Fruit fly (Drosophila melanogaster) whole organism, embryonic: Measurements from ENCODE around the gene Sec15.

Experiments
- Atf-2 ChIP-seq: fragments of 200-800 bp; sonication (Bioruptor generic); optimal IDR thresholded peaks from 2 replicates; lab custom pipeline; 2016; ENCODE audit warnings: missing biosample characterization, missing genetic modification characterization
- CG11456 ChIP-seq: fragments of 200-800 bp; sonication (Bioruptor generic); IDR thresholded peaks from 3 replicates; pipeline ENCODE4 v1.3.6; 2022; ENCODE audit warnings: missing biosample characterization, missing genetic modification characterization
- CG12236 ChIP-seq: fragments of 200-800 bp; sonication (Bioruptor generic); optimal IDR thresholded peaks from 2 replicates; lab custom pipeline; 2016; ENCODE audit warnings: missing biosample characterization, missing genetic modification characterization
- CG13296 ChIP-seq: fragments of 200-800 bp; sonication (Bioruptor generic); optimal IDR thresholded peaks from 3 replicates; lab custom pipeline; 2018; ENCODE audit warnings: missing biosample characterization, mild to moderate bottlenecking, missing genetic modification characterization
- CG15269 ChIP-seq: fragments of 200-800 bp; sonication (Bioruptor generic); optimal IDR thresholded peaks from 2 replicates; lab custom pipeline; 2018; ENCODE audit warnings: missing biosample characterization, mild to moderate bottlenecking, missing genetic modification characterization, moderate library complexity
- CG15601 ChIP-seq: fragments of 200-800 bp; sonication (Bioruptor generic); optimal IDR thresholded peaks from 3 replicates; lab custom pipeline; 2019; ENCODE audit warnings: missing biosample characterization, mild to moderate bottlenecking, missing genetic modification characterization, moderate library complexity
- CG1603 ChIP-seq: fragments of 200-800 bp; sonication (Bioruptor generic); optimal IDR thresholded peaks from 2 replicates; lab custom pipeline; 2019; ENCODE audit warnings: missing biosample characterization, mild to moderate bottlenecking, missing genetic modification characterization, moderate library complexity
- CG17359 ChIP-seq: fragments of 200-800 bp; sonication (Bioruptor generic); optimal IDR thresholded peaks from 3 replicates; lab custom pipeline; 2018; ENCODE audit warnings: missing biosample characterization, mild to moderate bottlenecking, missing genetic modification characterization, moderate library complexity
- CG18619 ChIP-seq: fragments of 200-800 bp; sonication (Bioruptor generic); optimal IDR thresholded peaks from 3 replicates; lab custom pipeline; 2017; ENCODE audit warnings: missing biosample characterization, mild to moderate bottlenecking, missing genetic modification characterization
- CG2199 ChIP-seq: fragments of 200-800 bp; sonication (Bioruptor generic); IDR thresholded peaks from 3 replicates; pipeline ENCODE4 v1.3.6; 2022; ENCODE audit warnings: missing biosample characterization, missing genetic modification characterization
- CG2202 ChIP-seq: fragments of 200-800 bp; sonication (Bioruptor generic); optimal IDR thresholded peaks from 2 replicates; lab custom pipeline; 2018; ENCODE audit warnings: missing biosample characterization, mild to moderate bottlenecking, missing genetic modification characterization
- CG30020 ChIP-seq: fragments of 200-800 bp; optimal IDR thresholded peaks from 2 replicates; lab custom pipeline; 2019; ENCODE audit warnings: missing biosample characterization, mild to moderate bottlenecking, missing genetic modification characterization, moderate library complexity
- CG3065 ChIP-seq: fragments of 200-800 bp; sonication (Bioruptor generic); optimal IDR thresholded peaks from 2 replicates; lab custom pipeline; 2016; ENCODE audit warnings: missing biosample characterization, missing genetic modification characterization
- CG3281 ChIP-seq: fragments of 200-800 bp; sonication (Bioruptor generic); optimal IDR thresholded peaks from 3 replicates; lab custom pipeline; 2017; ENCODE audit warnings: missing biosample characterization, mild to moderate bottlenecking, missing genetic modification characterization
- CG3726 ChIP-seq: fragments of 200-800 bp; sonication (Bioruptor generic); IDR thresholded peaks from 3 replicates; pipeline ENCODE4, ENCODE4 v1.3.6; 2022; ENCODE audit warnings: missing biosample characterization, missing genetic modification characterization
- CG6813 ChIP-seq: fragments of 200-800 bp; sonication (Bioruptor generic); optimal IDR thresholded peaks from 2 replicates; lab custom pipeline; 2017; ENCODE audit warnings: missing biosample characterization, missing genetic modification characterization, mild to moderate bottlenecking, moderate library complexity, missing genetic modification reagents
- CG6854 ChIP-seq: fragments of 200-800 bp; sonication (Bioruptor generic); optimal IDR thresholded peaks from 3 replicates; lab custom pipeline; 2017; ENCODE audit warnings: missing biosample characterization, mild to moderate bottlenecking, missing genetic modification characterization
- CG9727 ChIP-seq: fragments of 200-800 bp; sonication (Bioruptor generic); optimal IDR thresholded peaks from 3 replicates; lab custom pipeline; 2017; ENCODE audit warnings: missing biosample characterization, mild to moderate bottlenecking, missing genetic modification characterization
- CG9817 ChIP-seq: fragments of 200-800 bp; sonication (Bioruptor generic); optimal IDR thresholded peaks from 2 replicates; lab custom pipeline; 2018; ENCODE audit warnings: missing biosample characterization, mild to moderate bottlenecking, missing genetic modification characterization, moderate library complexity
- D19A ChIP-seq: fragments of 200-800 bp; optimal IDR thresholded peaks from 3 replicates; lab custom pipeline; 2019; ENCODE audit warnings: missing biosample characterization, mild to moderate bottlenecking, missing genetic modification characterization, moderate library complexity
- Drgx ChIP-seq: fragments of 200-800 bp; sonication (Bioruptor generic); IDR thresholded peaks from 2 replicates; pipeline ENCODE4 v1.3.6; 2022; ENCODE audit warnings: missing biosample characterization, missing genetic modification characterization
- Ets97D ChIP-seq: fragments of 200-800 bp; sonication (Bioruptor generic); optimal IDR thresholded peaks from 3 replicates; lab custom pipeline; 2016; ENCODE audit warnings: missing biosample characterization, missing genetic modification characterization
- HLHmδ ChIP-seq: fragments of 200-800 bp; sonication (Bioruptor generic); optimal IDR thresholded peaks from 2 replicates; lab custom pipeline; 2018; ENCODE audit warnings: missing biosample characterization, mild to moderate bottlenecking, missing genetic modification characterization, moderate library complexity
- Hsf ChIP-seq: fragments of 200-800 bp; sonication (Bioruptor generic); optimal IDR thresholded peaks from 3 replicates; lab custom pipeline; 2016; ENCODE audit warnings: missing biosample characterization, missing genetic modification characterization
- Jarid2 ChIP-seq: fragments of 200-800 bp; sonication (Bioruptor generic); optimal IDR thresholded peaks from 3 replicates; lab custom pipeline; 2017; ENCODE audit warnings: mild to moderate bottlenecking, missing biosample characterization, missing genetic modification reagents, missing genetic modification characterization
- Mad ChIP-seq: fragments of 200-800 bp; sonication (Bioruptor generic); optimal IDR thresholded peaks from 2 replicates; lab custom pipeline; 2016; ENCODE audit warnings: missing biosample characterization, missing genetic modification characterization
- Myb ChIP-seq: fragments of 200-800 bp; sonication (Bioruptor generic); optimal IDR thresholded peaks from 2 replicates; lab custom pipeline; 2016; ENCODE audit warnings: missing biosample characterization, missing genetic modification characterization
- NC2β ChIP-seq: fragments of 200-800 bp; sonication (Bioruptor generic); optimal IDR thresholded peaks from 2 replicates; lab custom pipeline; 2016; ENCODE audit warnings: missing biosample characterization, missing genetic modification characterization
- NFAT ChIP-seq: fragments of 200-800 bp; sonication (Bioruptor generic); IDR thresholded peaks from 2 replicates; pipeline ENCODE4 v1.3.6; 2022; ENCODE audit warnings: missing biosample characterization, missing genetic modification characterization
- PHDP ChIP-seq: fragments of 200-800 bp; sonication (Bioruptor generic); optimal IDR thresholded peaks from 3 replicates; lab custom pipeline; 2018; ENCODE audit warnings: missing biosample characterization, mild to moderate bottlenecking, missing genetic modification characterization, moderate library complexity
- Pdp1 ChIP-seq, 2 experiments: fragments of 200-800 bp; sonication (Bioruptor generic); optimal IDR thresholded peaks; 3 replicates each; lab custom pipeline; 2016; ENCODE audit warnings: missing biosample characterization in 2 of 2, missing genetic modification characterization in 2 of 2, mild to moderate bottlenecking in 1 of 2, moderate library complexity in 1 of 2
- Sin3A ChIP-seq: fragments of >200 bp; optimal IDR thresholded peaks from 2 replicates; lab custom pipeline; 2018
- TFAM ChIP-seq: fragments of 200-800 bp; sonication (Bioruptor generic); optimal IDR thresholded peaks from 2 replicates; lab custom pipeline; 2017; ENCODE audit warnings: missing biosample characterization, missing genetic modification characterization, inconsistent platforms
- Tbp ChIP-seq: fragments of >200 bp; optimal IDR thresholded peaks from 2 replicates; lab custom pipeline; 2018; ENCODE audit warnings: missing biosample characterization, missing genetic modification characterization
- Xbp1 ChIP-seq: fragments of 200-800 bp; sonication (Bioruptor generic); optimal IDR thresholded peaks from 3 replicates; lab custom pipeline; 2016; ENCODE audit warnings: missing biosample characterization, mild to moderate bottlenecking, missing genetic modification characterization
- ab ChIP-seq: fragments of 200-800 bp; sonication (Bioruptor generic); optimal IDR thresholded peaks from 2 replicates; lab custom pipeline; 2016; ENCODE audit warnings: missing biosample characterization, missing genetic modification characterization
- bbx ChIP-seq: fragments of 200-800 bp; sonication (Bioruptor generic); IDR thresholded peaks from 2 replicates; pipeline ENCODE4 v1.3.6; 2022; ENCODE audit warnings: missing biosample characterization, missing genetic modification characterization; ENCODE audit not compliant: partially characterized antibody
- dmrt99B ChIP-seq: fragments of 200-800 bp; sonication (Bioruptor generic); optimal IDR thresholded peaks from 2 replicates; lab custom pipeline; 2018; ENCODE audit warnings: missing biosample characterization, mild to moderate bottlenecking, missing genetic modification characterization, moderate library complexity
- gcm ChIP-seq: fragments of 200-800 bp; sonication (Bioruptor generic); optimal IDR thresholded peaks from 2 replicates; lab custom pipeline; 2019; ENCODE audit warnings: missing biosample characterization, mild to moderate bottlenecking, missing genetic modification characterization, moderate library complexity
- gro ChIP-seq: fragments of 200-800 bp; sonication (Bioruptor generic); optimal IDR thresholded peaks from 2 replicates; lab custom pipeline; 2016; ENCODE audit warnings: missing biosample characterization, missing genetic modification characterization
- hkb ChIP-seq, 2 experiments: fragments of 200-800 bp in 1 of 2; fragments of >200 bp in 1 of 2; sonication (Bioruptor generic) in 1 of 2; IDR thresholded peaks in 1 of 2; optimal IDR thresholded peaks in 1 of 2; 2 replicates each; pipeline versions ENCODE4 v1.3.6 to Lab custom; 2017 to 2022; ENCODE audit warnings: missing biosample characterization in 1 of 2, missing genetic modification characterization in 1 of 2
- ind ChIP-seq: fragments of 200-800 bp; sonication (Bioruptor generic); optimal IDR thresholded peaks from 3 replicates; lab custom pipeline; 2016; ENCODE audit warnings: missing biosample characterization, missing genetic modification characterization
- kay ChIP-seq: fragments of 200-800 bp; sonication (Bioruptor generic); optimal IDR thresholded peaks from 2 replicates; lab custom pipeline; 2016; ENCODE audit warnings: missing biosample characterization, missing genetic modification characterization
- org-1 ChIP-seq: fragments of 200-800 bp; sonication (Bioruptor generic); optimal IDR thresholded peaks from 2 replicates; lab custom pipeline; 2017; ENCODE audit warnings: missing biosample characterization, missing genetic modification characterization
- p53 ChIP-seq: fragments of 200-800 bp; sonication (Bioruptor generic); optimal IDR thresholded peaks from 2 replicates; lab custom pipeline; 2016; ENCODE audit warnings: missing biosample characterization, missing genetic modification characterization
- ro ChIP-seq: fragments of 200-800 bp; sonication (Bioruptor generic); IDR thresholded peaks from 2 replicates; pipeline ENCODE4 v1.3.6; 2022; ENCODE audit warnings: missing biosample characterization, missing genetic modification characterization
- sens-2 ChIP-seq: fragments of 200-800 bp; sonication (Bioruptor generic); IDR thresholded peaks from 2 replicates; pipeline ENCODE4 v1.3.6; 2022; ENCODE audit warnings: missing biosample characterization, missing genetic modification characterization
- tap ChIP-seq: fragments of 200-800 bp; optimal IDR thresholded peaks from 3 replicates; lab custom pipeline; 2019; ENCODE audit warnings: missing biosample characterization, mild to moderate bottlenecking, missing genetic modification characterization, moderate library complexity
- toy ChIP-seq: fragments of 200-800 bp; sonication (Bioruptor generic); IDR thresholded peaks from 2 replicates; pipeline ENCODE4 v1.3.6; 2022; ENCODE audit warnings: missing biosample characterization, missing genetic modification characterization
- zfh1 ChIP-seq: fragments of 200-800 bp; sonication (Bioruptor generic); IDR thresholded peaks from 3 replicates; pipeline ENCODE4 v1.3.6; 2022; ENCODE audit warnings: missing biosample characterization, missing genetic modification characterization

Sec15 gene

DNA sequence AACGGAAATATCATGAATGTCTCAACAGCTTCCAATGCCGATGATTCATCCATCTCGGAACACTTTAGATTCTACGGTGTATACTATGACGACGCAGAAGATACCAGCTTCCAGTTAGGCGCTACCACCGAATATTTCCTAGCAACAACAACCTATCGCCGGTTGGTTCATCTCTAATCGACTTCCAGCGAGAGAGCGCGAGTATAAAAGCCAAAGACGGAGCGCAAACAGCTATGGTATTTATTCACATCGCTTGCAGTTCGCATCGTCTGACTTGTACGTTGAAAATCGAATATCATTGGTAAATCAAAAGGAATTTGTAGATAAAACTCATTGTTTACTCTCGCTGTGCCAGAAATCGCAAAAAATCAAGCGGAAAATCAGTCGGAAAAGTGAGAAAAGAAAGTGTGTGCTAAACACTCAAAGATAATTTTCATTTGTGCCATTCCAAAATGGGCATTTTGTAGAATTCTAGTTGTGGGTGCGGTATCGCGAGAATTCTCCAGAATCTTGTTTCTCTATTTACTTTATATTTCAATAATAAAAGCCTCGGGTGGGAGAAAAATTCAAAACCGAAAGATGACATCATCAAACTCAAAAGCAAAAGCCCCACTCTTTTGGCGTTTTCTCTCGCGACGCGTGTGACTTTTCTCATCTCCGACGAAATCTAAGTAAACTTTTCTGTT is 42.6 kb downstream of the Sec15 start, which contains the start of gene AnxB9 (continued):
- peak; percentile 56; the same call in 1 of the 2 replicates for TF ChIP-seq NFAT
- TF ChIP-seq sens-2 (GFP tag; lab: Robert Waterston, UW), result 0 out of 2 replicates have a peak, but pooled peaks have one; percentile 50
- no peak for TF ChIP-seq CG30020 (tag; lab: Kevin White, UChicago)
- peak; percentile 56 for TF ChIP-seq NC2β (GFP tag; lab: Kevin White, UChicago)
- peak; percentile 7 for TF ChIP-seq dmrt99B (tag; lab: Kevin White, UChicago)
- no peak for TF ChIP-seq ind
- peak; percentile 51 for TF ChIP-seq CG15269 (tag; lab: Kevin White, UChicago)
- TF ChIP-seq bbx, result peak; percentile 75
- no peak for TF ChIP-seq gcm (GFP tag; lab: Kevin White, UChicago)
- TF ChIP-seq org-1 (GFP tag; lab: Kevin White, UChicago), result no peak
- TF ChIP-seq CG17359 (tag; lab: Kevin White, UChicago), result peak; percentile 40
- no peak for TF ChIP-seq Myb
- TF ChIP-seq HLHmδ (GFP tag; lab: Kevin White, UChicago), result peak; percentile 56
- no peak for TF ChIP-seq hkb (optimal IDR thresholded peaks at IDR 0.05; lab: Kevin White, UChicago)
- peak; percentile 67 for TF ChIP-seq hkb (GFP tag; IDR thresholded peaks at IDR 0.05; lab: Robert Waterston, UW)
- TF ChIP-seq ab (GFP tag; lab: Kevin White, UChicago), result no peak
- no peak for TF ChIP-seq kay (GFP tag; lab: Kevin White, UChicago)
- TF ChIP-seq gro (GFP tag; lab: Kevin White, UChicago), result peak; percentile 71
- peak; percentile 84 for TF ChIP-seq Jarid2 (GFP tag; lab: Kevin White, UChicago)
- TF ChIP-seq Pdp1 (GFP tag; optimal IDR thresholded peaks at IDR 0.05; lab: Kevin White, UChicago), result peak in 1 of 2 experiments; percentile 43
- peak; percentile 72; the same call in 2 of the 3 replicates for TF ChIP-seq CG2199 (GFP tag; lab: Robert Waterston, UW)
- TF ChIP-seq TFAM (GFP tag; lab: Kevin White, UChicago), result no peak
- no peak for TF ChIP-seq Drgx (GFP tag; lab: Robert Waterston, UW)
- no peak for TF ChIP-seq ro (GFP tag; lab: Robert Waterston, UW)
- no peak for TF ChIP-seq toy (GFP tag; lab: Robert Waterston, UW)
- TF ChIP-seq CG2202 (tag; lab: Kevin White, UChicago), result no peak
- TF ChIP-seq CG6813, result peak; percentile 9
- no peak for TF ChIP-seq Sin3A (lab: Kevin White, UChicago)
- no peak for TF ChIP-seq PHDP (tag; lab: Kevin White, UChicago)
- no peak for TF ChIP-seq CG3065 (GFP tag; lab: Kevin White, UChicago)
- no peak for TF ChIP-seq CG9727 (GFP tag; lab: Kevin White, UChicago)
- no peak for TF ChIP-seq CG3281
- no peak for TF ChIP-seq CG9817
- peak; percentile 48 for TF ChIP-seq CG13296 (GFP tag; lab: Kevin White, UChicago)
- TF ChIP-seq tap (tag; lab: Kevin White, UChicago), result peak; percentile 30
- TF ChIP-seq CG1603 (tag; lab: Kevin White, UChicago), result peak; percentile 43
- TF ChIP-seq Xbp1, result peak; percentile 5
- peak; percentile 4 for TF ChIP-seq D19A
- TF ChIP-seq CG12236, result peak; percentile 7
- TF ChIP-seq Tbp (GFP tag; lab: Kevin White, UChicago), result peak; percentile 79
- no peak for TF ChIP-seq Hsf (GFP tag; lab: Kevin White, UChicago)
- TF ChIP-seq Atf-2 (GFP tag; lab: Kevin White, UChicago), result no peak
- TF ChIP-seq Ets97D (GFP tag; lab: Kevin White, UChicago), result no peak
- no peak for TF ChIP-seq p53 (GFP tag; lab: Kevin White, UChicago)
- peak; percentile 33; the same call in 1 of the 3 replicates for TF ChIP-seq CG11456 (GFP tag; lab: Robert Waterston, UW)
- TF ChIP-seq CG3726, result no peak
- peak; percentile 6 for TF ChIP-seq CG18619 (GFP tag; lab: Kevin White, UChicago)
- peak; percentile 47; the same call in 2 of the 3 replicates for TF ChIP-seq zfh1
- TF ChIP-seq CG6854 (GFP tag; lab: Kevin White, UChicago), result peak; percentile 48
- peak; percentile 8 for TF ChIP-seq CG15601 (tag; lab: Kevin White, UChicago)
- TF ChIP-seq Mad, result no peak
